Worm (Caenorhabditis elegans): Measurements from ENCODE around the gene egl-46.

egl-46 gene

DNA sequence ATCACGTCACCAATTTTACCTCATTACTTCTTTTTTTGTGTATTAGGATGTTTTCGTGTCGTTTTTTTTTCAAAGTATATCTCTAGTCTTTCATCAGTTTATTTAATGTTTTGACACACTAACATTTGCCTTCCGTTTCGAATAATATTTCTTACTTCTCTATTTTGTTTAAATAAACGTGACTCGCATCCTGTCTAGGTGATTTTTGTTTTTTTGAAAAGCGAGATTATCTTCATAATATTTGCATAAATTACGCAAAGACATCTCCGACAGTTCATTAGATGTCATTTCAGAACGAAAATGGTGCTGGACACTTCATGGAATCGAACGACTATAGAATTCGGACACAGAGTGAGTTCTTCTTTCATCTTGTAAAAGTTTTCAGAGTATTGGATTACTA lies 32.1 kb downstream of the egl-46 start, which contains the start of gene T10H9.1:
T10H9.1 (plus strand) TSS at position 301 of the 400 bp plus-strand sequence.
- no peak for TF ChIP-seq med-1 (GFP tag; optimal IDR thresholded peaks at IDR 0.05; ENCODE audit: insufficient read depth)
- no peak for TF ChIP-seq ztf-29 (GFP tag; IDR thresholded peaks at IDR 0.05)
- TF ChIP-seq ztf-23 (GFP tag; IDR thresholded peaks at IDR 0.05): no peak
- TF ChIP-seq ref-1 (GFP tag; conservative IDR thresholded peaks at IDR 0.05): no peak
- no peak for TF ChIP-seq flt-1 (GFP tag; IDR thresholded peaks at IDR 0.05)
- TF ChIP-seq T22C8.4 (GFP tag; IDR thresholded peaks at IDR 0.05): no peak
- TF ChIP-seq cog-1 (tag; optimal IDR thresholded peaks at IDR 0.05): no peak
- no peak for TF ChIP-seq klf-2 (GFP tag; conservative IDR thresholded peaks at IDR 0.05)
- TF ChIP-seq tab-1 (GFP tag; IDR thresholded peaks at IDR 0.05): no peak

DNA sequence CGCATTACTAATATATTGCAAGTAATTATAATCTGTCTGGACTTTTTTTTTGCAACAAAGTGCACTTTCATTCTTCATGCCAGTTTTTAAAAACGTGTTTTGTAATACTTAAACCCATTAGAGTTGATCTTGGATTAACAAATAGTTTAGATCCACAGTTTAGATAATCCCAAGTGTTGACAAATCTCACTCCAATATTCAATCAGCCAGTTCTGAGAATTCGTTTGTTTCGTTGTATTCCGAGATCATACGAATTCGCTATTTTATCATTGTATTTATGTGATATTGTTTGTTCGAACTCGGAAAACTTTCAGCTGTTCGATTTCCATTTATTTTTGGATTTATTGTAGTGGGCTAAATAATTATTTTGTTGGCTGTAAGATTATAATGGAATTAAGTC lies 35.6 kb downstream of the egl-46 start:
- TF ChIP-seq flt-1 (GFP tag; IDR thresholded peaks at IDR 0.05): no peak
- no peak for TF ChIP-seq ztf-29 (GFP tag; IDR thresholded peaks at IDR 0.05)
- no peak for TF ChIP-seq ztf-23 (GFP tag; IDR thresholded peaks at IDR 0.05)

DNA sequence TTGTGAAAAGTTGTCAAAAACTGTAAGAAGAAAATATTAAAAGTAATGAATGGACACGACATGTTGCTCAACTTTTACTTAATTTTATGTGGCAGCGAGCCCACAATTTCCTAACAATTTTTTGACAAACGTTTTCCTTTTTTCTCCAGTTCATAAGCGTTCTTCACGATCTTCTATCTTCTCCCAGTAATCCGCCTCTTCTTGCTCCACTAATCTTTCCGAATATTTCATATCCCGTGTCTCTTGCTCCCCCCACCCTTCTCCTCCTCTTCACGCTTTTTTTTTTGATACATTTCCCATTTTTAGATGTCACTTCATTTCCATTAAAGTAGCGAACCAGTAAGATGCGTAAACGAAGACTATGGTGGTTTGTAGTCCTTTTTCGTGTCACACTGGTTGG lies 48.4 kb downstream of the egl-46 start, which contains the start of gene scd-2:
scd-2 (plus strand) TSS at position 301 of the 400 bp plus-strand sequence.
- TF ChIP-seq ref-1 (GFP tag; conservative IDR thresholded peaks at IDR 0.05): no peak
- no peak for TF ChIP-seq cog-1 (tag; optimal IDR thresholded peaks at IDR 0.05)
- no peak for TF ChIP-seq med-1 (GFP tag; optimal IDR thresholded peaks at IDR 0.05; ENCODE audit: insufficient read depth)
- TF ChIP-seq T22C8.4 (GFP tag; IDR thresholded peaks at IDR 0.05): no peak
- no peak for TF ChIP-seq klf-2 (GFP tag; conservative IDR thresholded peaks at IDR 0.05)
- TF ChIP-seq tab-1 (GFP tag; IDR thresholded peaks at IDR 0.05): no peak
- no peak for TF ChIP-seq ztf-29 (GFP tag; IDR thresholded peaks at IDR 0.05)
- no peak for TF ChIP-seq flt-1 (GFP tag; IDR thresholded peaks at IDR 0.05)
- TF ChIP-seq ztf-23 (GFP tag; IDR thresholded peaks at IDR 0.05): no peak

DNA sequence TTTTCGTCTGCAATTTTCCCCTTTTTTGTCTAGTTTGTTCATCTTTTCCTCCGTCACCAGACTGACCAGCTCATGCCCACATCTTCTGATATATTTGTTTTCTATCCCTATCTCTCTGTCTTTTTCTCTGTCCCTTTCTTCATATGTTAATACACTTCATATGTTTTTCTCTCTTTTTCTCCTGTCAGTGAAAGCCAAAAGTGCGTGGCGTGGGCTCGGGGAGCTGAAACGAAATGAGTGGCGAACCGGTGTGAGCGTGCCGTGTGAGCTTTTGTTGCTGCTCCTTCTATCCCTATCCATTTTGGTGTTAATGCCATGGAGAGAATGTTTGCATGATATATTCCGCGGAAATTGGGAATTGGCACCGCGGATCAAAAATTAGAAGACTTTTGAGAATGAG lies 49.5 kb downstream of the egl-46 start:
- TF ChIP-seq klf-2 (GFP tag; conservative IDR thresholded peaks at IDR 0.05): no peak
- TF ChIP-seq flt-1 (GFP tag; IDR thresholded peaks at IDR 0.05): no peak
- TF ChIP-seq tab-1 (GFP tag; IDR thresholded peaks at IDR 0.05): no peak
- TF ChIP-seq ztf-29 (GFP tag; IDR thresholded peaks at IDR 0.05): no peak
- no peak for TF ChIP-seq ref-1 (GFP tag; conservative IDR thresholded peaks at IDR 0.05)
- no peak for TF ChIP-seq med-1 (GFP tag; optimal IDR thresholded peaks at IDR 0.05; ENCODE audit: insufficient read depth)
- TF ChIP-seq ztf-23 (GFP tag; IDR thresholded peaks at IDR 0.05): no peak
- TF ChIP-seq cog-1 (tag; optimal IDR thresholded peaks at IDR 0.05): no peak
- no peak for TF ChIP-seq T22C8.4 (GFP tag; IDR thresholded peaks at IDR 0.05)

DNA sequence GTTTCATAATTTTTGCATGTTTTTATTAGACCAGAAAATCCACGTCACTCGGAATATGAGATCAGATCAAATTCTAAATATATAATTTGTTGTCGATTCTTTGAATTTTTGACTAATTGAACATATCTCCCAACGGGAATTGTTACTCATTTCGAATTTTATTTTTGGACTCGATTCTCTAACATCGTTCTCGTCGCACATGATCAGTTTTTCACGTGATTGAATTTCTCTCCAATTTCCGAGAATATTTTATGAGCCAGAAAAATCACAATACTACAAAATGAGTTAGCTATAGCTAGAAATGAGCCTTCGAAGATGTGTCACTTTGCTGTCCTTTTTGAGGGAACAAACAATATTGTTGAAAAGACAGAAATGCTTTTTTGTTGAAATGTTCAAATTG lies 50.6 kb downstream of the egl-46 start:
- no peak for TF ChIP-seq tab-1 (GFP tag; IDR thresholded peaks at IDR 0.05)
- TF ChIP-seq klf-2 (GFP tag; conservative IDR thresholded peaks at IDR 0.05): no peak
- TF ChIP-seq med-1 (GFP tag; optimal IDR thresholded peaks at IDR 0.05; ENCODE audit: insufficient read depth): no peak
- no peak for TF ChIP-seq flt-1 (GFP tag; IDR thresholded peaks at IDR 0.05)
- no peak for TF ChIP-seq T22C8.4 (GFP tag; IDR thresholded peaks at IDR 0.05)
